Worm (Caenorhabditis elegans) whole organism, early embryonic: ENCODE data around the gene vms-1.

Experiments used
- B0310.2 ChIP-seq: sonication (generic microtip); optimal IDR thresholded peaks from 2 replicates; lab custom pipeline; 2016; ENCODE audit warnings: mild to moderate bottlenecking, missing genetic modification characterization, missing compliant biosample characterization
- F13C5.2 ChIP-seq: sonication (generic microtip); optimal IDR thresholded peaks from 2 replicates; lab custom pipeline; 2017; ENCODE audit warnings: mild to moderate bottlenecking, missing genetic modification characterization, inconsistent platforms, missing compliant biosample characterization
- aly-1 ChIP-seq: sonication (generic microtip); optimal IDR thresholded peaks from 2 replicates; lab custom pipeline; 2016; ENCODE audit warnings: missing genetic modification characterization, missing compliant biosample characterization
- ama-1 ChIP-seq: fragments of 150-350 bp; optimal IDR thresholded peaks from 2 replicates; lab custom pipeline; 2014
- ceh-13 ChIP-seq: fragments of 200-800 bp; sonication (Bioruptor generic); optimal IDR thresholded peaks from 2 replicates; lab custom pipeline; 2018; ENCODE audit warnings: mild to moderate bottlenecking, missing genetic modification characterization, missing compliant biosample characterization
- ceh-36 ChIP-seq: sonication (generic microtip); optimal IDR thresholded peaks from 2 replicates; lab custom pipeline; 2016; ENCODE audit warnings: missing genetic modification characterization, inconsistent platforms, missing compliant biosample characterization
- ets-7 ChIP-seq: sonication (generic microtip); optimal IDR thresholded peaks from 2 replicates; lab custom pipeline; 2016; ENCODE audit warnings: missing genotype, missing genetic modification characterization, missing compliant biosample characterization
- flt-1 ChIP-seq: fragments of 200-800 bp; sonication (Bioruptor generic); IDR thresholded peaks from 2 replicates; pipeline ENCODE4 v1.3.6; 2022; ENCODE audit warnings: missing genetic modification characterization, missing compliant biosample characterization
- hmbx-1 ChIP-seq: sonication (generic microtip); optimal IDR thresholded peaks from 2 replicates; lab custom pipeline; 2016; ENCODE audit warnings: mild to moderate bottlenecking, missing genetic modification characterization, missing compliant biosample characterization
- hmg-4 ChIP-seq: fragments of 200-800 bp; sonication (Bioruptor generic); optimal IDR thresholded peaks from 2 replicates; lab custom pipeline; 2018; ENCODE audit warnings: mild to moderate bottlenecking, missing genetic modification characterization, missing compliant biosample characterization
- hnd-1 ChIP-seq: sonication (generic microtip); optimal IDR thresholded peaks from 2 replicates; lab custom pipeline; 2016; ENCODE audit warnings: missing genetic modification characterization, missing compliant biosample characterization
- pes-1 ChIP-seq: fragments of 200-800 bp; sonication (Bioruptor generic); IDR thresholded peaks from 2 replicates; pipeline ENCODE4 v1.3.6; 2022; ENCODE audit warnings: missing genetic modification reagents, missing genetic modification characterization, missing compliant biosample characterization
- scrt-1 ChIP-seq: fragments of 200-800 bp; sonication (Bioruptor generic); IDR thresholded peaks from 2 replicates; pipeline ENCODE4 v1.3.6; 2022; ENCODE audit warnings: missing genetic modification characterization, missing compliant biosample characterization
- sea-1 ChIP-seq: fragments of 200-800 bp; sonication (Bioruptor generic); conservative IDR thresholded peaks from 2 replicates; pipeline ENCODE4 v1.3.6; 2022; ENCODE audit warnings: missing genetic modification characterization, missing compliant biosample characterization
- tbx-11 ChIP-seq: fragments of 200-800 bp; sonication (Bioruptor generic); IDR thresholded peaks from 2 replicates; pipeline ENCODE4 v1.3.6; 2022; ENCODE audit warnings: missing genetic modification characterization, missing compliant biosample characterization
- tbx-37 ChIP-seq: fragments of 200-800 bp; sonication (Bioruptor generic); conservative IDR thresholded peaks from 2 replicates; pipeline ENCODE4 v1.3.6; 2022; ENCODE audit warnings: missing genetic modification reagents, missing genetic modification characterization, missing compliant biosample characterization
- tra-4 ChIP-seq: sonication (generic microtip); optimal IDR thresholded peaks from 2 replicates; lab custom pipeline; 2017; ENCODE audit warnings: missing genetic modification characterization, missing compliant biosample characterization

vms-1 gene

ce11 chrIII:8111347-8111746, 23.0 kb downstream of the vms-1 start:
- TF ChIP-seq flt-1 (GFP tag; lab: Robert Waterston, UW) (no peak), sea-1 (GFP tag; lab: Robert Waterston, UW) (no peak), B0310.2 (tag; lab: Kevin White, UChicago) (no peak), tbx-37 (GFP tag; lab: Robert Waterston, UW) (no peak), ets-7 (tag; lab: Kevin White, UChicago) (no peak), hnd-1 (no peak), ceh-36 (tag; lab: Kevin White, UChicago) (no peak), aly-1 (no peak)

DNA sequence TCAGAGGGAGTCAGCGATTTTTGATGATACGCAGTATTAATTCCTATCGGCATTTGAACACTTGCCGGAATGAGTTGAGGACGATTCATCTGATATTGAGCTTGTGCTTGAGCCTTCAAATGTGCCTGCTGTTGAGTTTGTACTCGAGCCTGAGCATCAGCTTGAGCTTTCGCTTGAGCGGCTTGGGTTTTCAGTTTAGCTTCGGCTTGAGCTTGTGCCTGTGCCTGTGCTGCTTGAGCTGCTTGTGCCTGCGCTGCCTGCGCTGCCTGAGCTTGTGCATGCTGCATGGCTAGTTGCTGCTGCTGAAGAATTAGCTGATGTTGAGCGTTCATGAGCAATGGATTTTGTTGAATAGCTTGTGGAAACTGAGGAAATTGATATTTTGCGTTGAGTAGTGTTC, 27.5 kb downstream of the vms-1 start:
- TF ChIP-seq ets-7 (tag; lab: Kevin White, UChicago) (no peak), tra-4 (tag; lab: Kevin White, UChicago) (no peak), tbx-11 (GFP tag; lab: Robert Waterston, UW) (no peak), scrt-1 (GFP tag; lab: Robert Waterston, UW) (no peak), B0310.2 (tag; lab: Kevin White, UChicago) (no peak), aly-1 (no peak), hmbx-1 (tag; lab: Kevin White, UChicago) (no peak), F13C5.2 (tag; lab: Kevin White, UChicago) (no peak), pes-1 (GFP tag; lab: Robert Waterston, UW) (no peak)

- TF ChIP-seq tbx-11 (GFP tag; lab: Robert Waterston, UW) (no peak), B0310.2 (tag; lab: Kevin White, UChicago) (no peak), ceh-13 (GFP tag; lab: Kevin White, UChicago) (no peak), ama-1 (lab: Kevin White, UChicago) (no peak), tbx-37 (GFP tag; lab: Robert Waterston, UW) (no peak), hmbx-1 (tag; lab: Kevin White, UChicago) (no peak), sea-1 (GFP tag; lab: Robert Waterston, UW) (no peak), pes-1 (GFP tag; lab: Robert Waterston, UW) (no peak), ets-7 (tag; lab: Kevin White, UChicago) (no peak)
These were observed 28.8 kb downstream of the vms-1 start for ce11 chrIII:8117155-8117554.

DNA sequence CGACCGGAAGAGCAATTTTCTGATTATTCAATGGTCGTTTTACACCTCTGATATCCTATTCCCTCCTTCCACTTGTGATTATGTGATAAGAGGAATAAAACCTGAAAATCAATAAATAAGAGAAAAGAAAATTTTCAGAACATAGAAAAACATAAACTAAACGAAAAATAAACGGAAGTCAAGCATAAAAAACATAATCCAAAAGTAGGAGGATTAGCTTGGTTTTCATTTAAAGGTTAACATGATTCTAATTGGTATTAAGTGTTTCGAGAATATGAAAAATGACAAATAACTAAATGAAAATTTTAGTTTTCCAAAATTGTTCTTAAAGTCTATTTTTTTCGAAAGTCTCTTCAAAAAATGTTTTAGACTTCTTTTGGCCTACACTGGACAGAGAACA, 32.8 kb downstream of the vms-1 start, which contains the start of gene gei-8:
Gene gei-8, minus strand, starts transcription at position 101 of the 400 bp plus-strand sequence.
- no peak for TF ChIP-seq tbx-11 (GFP tag; lab: Robert Waterston, UW)
- TF ChIP-seq tbx-37 (GFP tag; lab: Robert Waterston, UW): no peak
- TF ChIP-seq ets-7 (tag; lab: Kevin White, UChicago): no peak
- no peak for TF ChIP-seq ama-1 (lab: Kevin White, UChicago)
- TF ChIP-seq flt-1 (GFP tag; lab: Robert Waterston, UW): no peak

- no peak for TF ChIP-seq ceh-36 (tag; lab: Kevin White, UChicago)
- no peak for TF ChIP-seq hmg-4 (GFP tag; lab: Kevin White, UChicago)
- no peak for TF ChIP-seq flt-1 (GFP tag; lab: Robert Waterston, UW)
- no peak for TF ChIP-seq F13C5.2 (tag; lab: Kevin White, UChicago)
- TF ChIP-seq hnd-1: no peak
- no peak for TF ChIP-seq aly-1
- TF ChIP-seq ama-1 (lab: Kevin White, UChicago): no peak
- no peak for TF ChIP-seq pes-1 (GFP tag; lab: Robert Waterston, UW)
These were observed 33.6 kb downstream of the vms-1 start for ce11 chrIII:8121923-8122322.

ce11 chrIII:8124323-8124722, 36.0 kb downstream of the vms-1 start:
- TF ChIP-seq tra-4 (tag; lab: Kevin White, UChicago) (no peak), tbx-37 (GFP tag; lab: Robert Waterston, UW) (no peak), hmg-4 (GFP tag; lab: Kevin White, UChicago) (peak; percentile 27), F13C5.2 (tag; lab: Kevin White, UChicago) (peak; percentile 30)

ce11 chrIII:8125234-8125633, 36.9 kb downstream of the vms-1 start:
- TF ChIP-seq B0310.2 (tag; lab: Kevin White, UChicago): no peak
- peak; percentile 62 for TF ChIP-seq F13C5.2 (tag; lab: Kevin White, UChicago)

- TF ChIP-seq ama-1 (lab: Kevin White, UChicago) (no peak), flt-1 (GFP tag; lab: Robert Waterston, UW) (no peak), hmg-4 (GFP tag; lab: Kevin White, UChicago) (peak; percentile 71), sea-1 (GFP tag; lab: Robert Waterston, UW) (peak; percentile 54; the same call in 1 of the 2 replicates), hmbx-1 (tag; lab: Kevin White, UChicago) (no peak), scrt-1 (GFP tag; lab: Robert Waterston, UW) (no peak), ets-7 (tag; lab: Kevin White, UChicago) (no peak), ceh-13 (GFP tag; lab: Kevin White, UChicago) (no peak), hnd-1 (no peak), tbx-37 (GFP tag; lab: Robert Waterston, UW) (no peak), ceh-36 (tag; lab: Kevin White, UChicago) (no peak), aly-1 (peak; percentile 26), tra-4 (tag; lab: Kevin White, UChicago) (no peak), pes-1 (GFP tag; lab: Robert Waterston, UW) (no peak), tbx-11 (GFP tag; lab: Robert Waterston, UW) (no peak), B0310.2 (tag; lab: Kevin White, UChicago) (no peak), F13C5.2 (tag; lab: Kevin White, UChicago) (peak; percentile 58)
These were observed 38.6 kb downstream of the vms-1 start for ce11 chrIII:8126978-8127377.
